Fruit fly (Drosophila melanogaster) whole organism, embryonic: ENCODE measurements around the gene GAPsec.
A peak's percentile ranks its signal among the peaks of the same experiment; 100 is the strongest.

ENCODE experiments used
- BEAF-32 ChIP-seq: fragments of 200-800 bp; sonication (Bioruptor generic); optimal IDR thresholded peaks from 3 replicates; lab custom pipeline; 2017; ENCODE audit warnings: missing biosample characterization, missing genetic modification characterization, mild to moderate bottlenecking, moderate library complexity, missing genetic modification reagents
- CG10959 ChIP-seq: fragments of 200-800 bp; sonication (Bioruptor generic); IDR thresholded peaks from 2 replicates; pipeline ENCODE4 v1.3.6; 2022; ENCODE audit warnings: missing biosample characterization, missing genetic modification characterization
- CG11085 ChIP-seq: fragments of 200-800 bp; sonication (Bioruptor generic); IDR thresholded peaks from 2 replicates; pipeline ENCODE4 v1.3.6; 2022; ENCODE audit warnings: missing biosample characterization, missing genetic modification characterization
- CG11723 ChIP-seq: fragments of 200-800 bp; sonication (Bioruptor generic); optimal IDR thresholded peaks from 2 replicates; lab custom pipeline; 2017; ENCODE audit warnings: missing biosample characterization, mild to moderate bottlenecking, missing genetic modification characterization
- CG12236 ChIP-seq: fragments of 200-800 bp; sonication (Bioruptor generic); optimal IDR thresholded peaks from 2 replicates; lab custom pipeline; 2016; ENCODE audit warnings: missing biosample characterization, missing genetic modification characterization
- CG13296 ChIP-seq: fragments of 200-800 bp; sonication (Bioruptor generic); optimal IDR thresholded peaks from 3 replicates; lab custom pipeline; 2018; ENCODE audit warnings: missing biosample characterization, mild to moderate bottlenecking, missing genetic modification characterization
- CG13624 ChIP-seq: fragments of 200-800 bp; sonication (Bioruptor generic); optimal IDR thresholded peaks from 2 replicates; lab custom pipeline; 2016; ENCODE audit warnings: missing biosample characterization, missing genetic modification characterization
- CG15269 ChIP-seq: fragments of 200-800 bp; sonication (Bioruptor generic); optimal IDR thresholded peaks from 2 replicates; lab custom pipeline; 2018; ENCODE audit warnings: missing biosample characterization, mild to moderate bottlenecking, missing genetic modification characterization, moderate library complexity
- CG15514 ChIP-seq: fragments of 200-800 bp; sonication (Bioruptor generic); optimal IDR thresholded peaks from 3 replicates; lab custom pipeline; 2017; ENCODE audit warnings: missing biosample characterization, missing genetic modification characterization, mild to moderate bottlenecking, moderate library complexity, missing genetic modification reagents
- CG1603 ChIP-seq: fragments of 200-800 bp; sonication (Bioruptor generic); optimal IDR thresholded peaks from 2 replicates; lab custom pipeline; 2019; ENCODE audit warnings: missing biosample characterization, mild to moderate bottlenecking, missing genetic modification characterization, moderate library complexity
- CG17802 ChIP-seq: fragments of 200-800 bp; sonication (Bioruptor generic); optimal IDR thresholded peaks from 2 replicates; lab custom pipeline; 2018; ENCODE audit warnings: missing biosample characterization, mild to moderate bottlenecking, missing genetic modification characterization, moderate library complexity
- CG2875 ChIP-seq: fragments of 200-800 bp; sonication (Bioruptor generic); optimal IDR thresholded peaks from 2 replicates; lab custom pipeline; 2017; ENCODE audit warnings: missing biosample characterization, mild to moderate bottlenecking, missing genetic modification characterization, missing genetic modification reagents
- CG34224 ChIP-seq: fragments of 200-800 bp; sonication (Bioruptor generic); IDR thresholded peaks from 3 replicates; pipeline ENCODE4 v1.3.6; 2022; ENCODE audit warnings: missing biosample characterization, missing genetic modification characterization; ENCODE audit not compliant: partially characterized antibody
- CG3838 ChIP-seq: fragments of 200-800 bp; sonication (Bioruptor generic); optimal IDR thresholded peaks from 3 replicates; lab custom pipeline; 2016; ENCODE audit warnings: missing biosample characterization, missing genetic modification characterization
- CG4404 ChIP-seq: fragments of 200-800 bp; sonication (Bioruptor generic); IDR thresholded peaks from 2 replicates; pipeline ENCODE4 v1.3.6; 2022; ENCODE audit warnings: missing biosample characterization, missing genetic modification characterization
- CG6791 ChIP-seq: fragments of 200-800 bp; sonication (Bioruptor generic); IDR thresholded peaks from 3 replicates; pipeline ENCODE4 v1.3.6; 2022; ENCODE audit warnings: missing biosample characterization, missing genetic modification characterization; ENCODE audit not compliant: partially characterized antibody
- CG6854 ChIP-seq: fragments of 200-800 bp; sonication (Bioruptor generic); optimal IDR thresholded peaks from 3 replicates; lab custom pipeline; 2017; ENCODE audit warnings: missing biosample characterization, mild to moderate bottlenecking, missing genetic modification characterization
- Dll ChIP-seq: fragments of 200-800 bp; sonication (Bioruptor generic); IDR thresholded peaks from 4 replicates; pipeline ENCODE4 v1.3.6; 2022; ENCODE audit warnings: missing biosample characterization, missing genetic modification characterization; ENCODE audit not compliant: partially characterized antibody
- Dp ChIP-seq: fragments of 200-800 bp; sonication (Bioruptor generic); optimal IDR thresholded peaks from 2 replicates; lab custom pipeline; 2018; ENCODE audit warnings: missing biosample characterization, mild to moderate bottlenecking, missing genetic modification characterization, moderate library complexity
- Dref ChIP-seq: fragments of 200-800 bp; sonication (Bioruptor generic); IDR thresholded peaks from 2 replicates; pipeline ENCODE4 v1.3.6; 2022; ENCODE audit warnings: missing biosample characterization, missing genetic modification characterization
- E2f2 ChIP-seq: fragments of 200-800 bp; sonication (Bioruptor generic); IDR thresholded peaks from 2 replicates; pipeline ENCODE4 v1.3.6; 2022; ENCODE audit warnings: missing biosample characterization, missing genetic modification characterization
- Ets97D ChIP-seq: fragments of 200-800 bp; sonication (Bioruptor generic); optimal IDR thresholded peaks from 3 replicates; lab custom pipeline; 2016; ENCODE audit warnings: missing biosample characterization, missing genetic modification characterization
- Gug ChIP-seq: fragments of 200-800 bp; sonication (Bioruptor generic); IDR thresholded peaks from 4 replicates; pipeline ENCODE4 v1.3.6; 2022; ENCODE audit warnings: missing biosample characterization, missing genetic modification characterization
- HLH4C ChIP-seq: fragments of 200-800 bp; sonication (Bioruptor generic); IDR thresholded peaks from 3 replicates; pipeline ENCODE4 v1.3.6; 2022; ENCODE audit warnings: missing biosample characterization, missing genetic modification characterization; ENCODE audit not compliant: partially characterized antibody
- MBD-R2 ChIP-seq: fragments of 200-800 bp; sonication (Bioruptor generic); IDR thresholded peaks from 2 replicates; pipeline ENCODE4 v1.3.6; 2022; ENCODE audit warnings: missing biosample characterization, missing genetic modification characterization
- Opbp ChIP-seq: fragments of 200-800 bp; sonication (Bioruptor generic); IDR thresholded peaks from 3 replicates; pipeline ENCODE4 v1.3.6; 2022; ENCODE audit warnings: missing biosample characterization, missing genetic modification characterization; ENCODE audit not compliant: partially characterized antibody
- Scr ChIP-seq: fragments of 200-800 bp; sonication (Bioruptor generic); IDR thresholded peaks from 2 replicates; pipeline ENCODE4 v1.3.6; 2022; ENCODE audit warnings: missing biosample characterization, missing genetic modification characterization; ENCODE audit not compliant: partially characterized antibody
- Sry-δ ChIP-seq: fragments of 200-800 bp; sonication (Bioruptor generic); optimal IDR thresholded peaks from 2 replicates; lab custom pipeline; 2016; ENCODE audit warnings: missing biosample characterization, missing genetic modification characterization
- ac ChIP-seq: fragments of 200-800 bp; sonication (Bioruptor generic); optimal IDR thresholded peaks from 3 replicates; lab custom pipeline; 2017; ENCODE audit warnings: missing biosample characterization, mild to moderate bottlenecking, missing genetic modification characterization
- amos ChIP-seq: fragments of 200-800 bp; sonication (Bioruptor generic); IDR thresholded peaks from 2 replicates; pipeline ENCODE4 v1.3.6; 2022; ENCODE audit warnings: missing biosample characterization, missing genetic modification characterization; ENCODE audit not compliant: partially characterized antibody
- bsh ChIP-seq, 2 experiments: fragments of 200-800 bp; sonication (Bioruptor generic); optimal IDR thresholded peaks; 2 replicates each; lab custom pipeline; 2017 to 2018; ENCODE audit warnings: mild to moderate bottlenecking in 2 of 2, missing biosample characterization in 2 of 2, missing genetic modification characterization in 2 of 2, moderate library complexity in 1 of 2
- cg ChIP-seq: fragments of 200-800 bp; sonication (Bioruptor generic); optimal IDR thresholded peaks from 3 replicates; lab custom pipeline; 2019; ENCODE audit warnings: missing biosample characterization, mild to moderate bottlenecking, missing genetic modification characterization, moderate library complexity
- chm ChIP-seq: fragments of 200-800 bp; sonication (Bioruptor generic); IDR thresholded peaks from 2 replicates; pipeline ENCODE4 v1.3.6; 2022; ENCODE audit warnings: missing biosample characterization, missing genetic modification characterization
- dmrt99B ChIP-seq: fragments of 200-800 bp; sonication (Bioruptor generic); optimal IDR thresholded peaks from 2 replicates; lab custom pipeline; 2018; ENCODE audit warnings: missing biosample characterization, mild to moderate bottlenecking, missing genetic modification characterization, moderate library complexity
- grau ChIP-seq: fragments of 200-800 bp; optimal IDR thresholded peaks from 3 replicates; lab custom pipeline; 2019; ENCODE audit warnings: missing biosample characterization, mild to moderate bottlenecking, missing genetic modification characterization, moderate library complexity
- inv ChIP-seq: fragments of 200-800 bp; sonication (Bioruptor generic); IDR thresholded peaks from 2 replicates; pipeline ENCODE4 v1.3.6; 2022; ENCODE audit warnings: missing biosample characterization, missing genetic modification characterization; ENCODE audit not compliant: partially characterized antibody
- jing ChIP-seq: fragments of 200-800 bp; sonication (Bioruptor generic); optimal IDR thresholded peaks from 2 replicates; lab custom pipeline; 2018; ENCODE audit warnings: missing biosample characterization, mild to moderate bottlenecking, missing genetic modification characterization
- knrl ChIP-seq: fragments of 200-800 bp; sonication (Bioruptor generic); IDR thresholded peaks from 3 replicates; pipeline ENCODE4 v1.3.6; 2022; ENCODE audit warnings: missing biosample characterization, missing genetic modification characterization; ENCODE audit not compliant: partially characterized antibody
- luna ChIP-seq: fragments of 200-800 bp; sonication (Bioruptor generic); optimal IDR thresholded peaks from 2 replicates; lab custom pipeline; 2016; ENCODE audit warnings: missing biosample characterization, missing genetic modification characterization
- nom ChIP-seq: fragments of 200-800 bp; sonication (Bioruptor generic); optimal IDR thresholded peaks from 2 replicates; lab custom pipeline; 2017; ENCODE audit warnings: missing biosample characterization, missing genetic modification characterization, mild to moderate bottlenecking, moderate library complexity, missing genetic modification reagents
- pan ChIP-seq, 4 experiments: fragments of >200 bp in 3 of 4; fragments of 200-800 bp in 1 of 4; sonication (Bioruptor generic) in 1 of 4; optimal IDR thresholded peaks in 3 of 4; IDR thresholded peaks in 1 of 4; 2 replicates each; pipeline versions ENCODE4 v1.3.6 to Lab custom; 2017 to 2022; ENCODE audit warnings: missing biosample characterization in 2 of 4, missing genetic modification characterization in 2 of 4, mixed read lengths in 1 of 4
- sens ChIP-seq: fragments of 200-800 bp; sonication (Bioruptor generic); peaks from one replicate; lab custom pipeline; 2016; ENCODE audit warnings: missing biosample characterization, missing genetic modification characterization
- sim ChIP-seq: fragments of 200-800 bp; sonication (Bioruptor generic); IDR thresholded peaks from 2 replicates; pipeline ENCODE4 v1.3.6; 2022; ENCODE audit warnings: missing biosample characterization, missing genetic modification characterization
- sna ChIP-seq: fragments of 200-800 bp; sonication (Bioruptor generic); IDR thresholded peaks from 2 replicates; pipeline ENCODE4 v1.3.6; 2022; ENCODE audit warnings: missing biosample characterization, missing genetic modification characterization; ENCODE audit not compliant: partially characterized antibody
- stwl ChIP-seq: fragments of 200-800 bp; sonication (Bioruptor generic); optimal IDR thresholded peaks from 3 replicates; lab custom pipeline; 2018; ENCODE audit warnings: missing biosample characterization, mild to moderate bottlenecking, missing genetic modification characterization, moderate library complexity
- trem ChIP-seq: fragments of 200-800 bp; optimal IDR thresholded peaks from 3 replicates; lab custom pipeline; 2019; ENCODE audit warnings: missing biosample characterization, mild to moderate bottlenecking, missing genetic modification characterization, moderate library complexity
- zfh1 ChIP-seq: fragments of 200-800 bp; sonication (Bioruptor generic); IDR thresholded peaks from 3 replicates; pipeline ENCODE4 v1.3.6; 2022; ENCODE audit warnings: missing biosample characterization, missing genetic modification characterization

Gene GAPsec

dm6 chr3L:8623702-8624421 is at the start of gene GAPsec, which contains the start of gene Zasp66:
Gene GAPsec, minus strand, starts transcription at chr3L:8623901.
Gene Zasp66, plus strand, starts transcription at chr3L:8624371.
- TF ChIP-seq HLH4C (peak; percentile 43; the same call in 1 of the 3 replicates), CG6854 (GFP tag; lab: Kevin White, UChicago) (no peak), CG13296 (GFP tag; lab: Kevin White, UChicago) (no peak), zfh1 (no peak), luna (GFP tag; lab: Kevin White, UChicago) (no peak), sim (GFP tag; lab: Robert Waterston, UW) (no peak), CG11723 (GFP tag; lab: Kevin White, UChicago) (no peak), CG3838 (GFP tag; lab: Kevin White, UChicago) (peak; percentile 83), cg (no peak), Opbp (GFP tag; lab: Robert Waterston, UW) (0 out of 3 replicates have a peak, but pooled peaks have one; percentile 31), nom (GFP tag; lab: Kevin White, UChicago) (no peak), grau (tag; lab: Kevin White, UChicago) (no peak), CG10959 (GFP tag; lab: Robert Waterston, UW) (no peak), amos (GFP tag; lab: Robert Waterston, UW) (peak; percentile 49), E2f2 (GFP tag; lab: Robert Waterston, UW) (peak; percentile 92), sens (no peak), CG11085 (GFP tag; lab: Robert Waterston, UW) (no peak), chm (GFP tag; lab: Robert Waterston, UW) (no peak), knrl (GFP tag; lab: Robert Waterston, UW) (peak; percentile 19; the same call in 1 of the 3 replicates), Dref (peak; percentile 80), CG34224 (GFP tag; lab: Robert Waterston, UW) (peak; percentile 63; the same call in 2 of the 3 replicates), BEAF-32 (GFP tag; lab: Kevin White, UChicago) (peak; percentile 41), Dll (GFP tag; lab: Robert Waterston, UW) (peak; percentile 63; the same call in 2 of the 4 replicates), Scr (peak; percentile 56), sna (GFP tag; lab: Robert Waterston, UW) (no peak), trem (tag; lab: Kevin White, UChicago) (peak; percentile 27), stwl (tag; lab: Kevin White, UChicago) (peak; percentile 55), CG13624 (GFP tag; lab: Kevin White, UChicago) (no peak), CG4404 (GFP tag; lab: Robert Waterston, UW) (no peak), CG2875 (GFP tag; lab: Kevin White, UChicago) (no peak), CG15269 (tag; lab: Kevin White, UChicago) (no peak), CG17802 (tag; lab: Kevin White, UChicago) (no peak), Sry-δ (GFP tag; lab: Kevin White, UChicago) (peak; percentile 28), bsh (GFP tag; optimal IDR thresholded peaks at IDR 0.05; lab: Kevin White, UChicago) (no peak), CG6791 (GFP tag; lab: Robert Waterston, UW) (peak; percentile 41; the same call in 2 of the 3 replicates), MBD-R2 (GFP tag; lab: Robert Waterston, UW) (peak; percentile 61), jing (GFP tag; lab: Kevin White, UChicago) (no peak), Ets97D (GFP tag; lab: Kevin White, UChicago) (peak; percentile 8), CG12236 (GFP tag; lab: Kevin White, UChicago) (no peak), Dp (GFP tag; lab: Kevin White, UChicago) (peak; percentile 90), inv (GFP tag; lab: Robert Waterston, UW) (0 out of 2 replicates have a peak, but pooled peaks have one; percentile 9), dmrt99B (tag; lab: Kevin White, UChicago) (no peak), CG15514 (GFP tag; lab: Kevin White, UChicago) (no peak), pan (optimal IDR thresholded peaks at IDR 0.05; lab: Kevin White, UChicago) (no peak), pan (GFP tag; optimal IDR thresholded peaks at IDR 0.05 in 1 of 2, IDR thresholded peaks at IDR 0.05 in 1 of 2) (no peak), CG1603 (tag; lab: Kevin White, UChicago) (no peak), ac (no peak), Gug (no peak)
